Fruit fly (Drosophila melanogaster): Measurements from ENCODE around the gene CG1208.

Gene CG1208

DNA sequence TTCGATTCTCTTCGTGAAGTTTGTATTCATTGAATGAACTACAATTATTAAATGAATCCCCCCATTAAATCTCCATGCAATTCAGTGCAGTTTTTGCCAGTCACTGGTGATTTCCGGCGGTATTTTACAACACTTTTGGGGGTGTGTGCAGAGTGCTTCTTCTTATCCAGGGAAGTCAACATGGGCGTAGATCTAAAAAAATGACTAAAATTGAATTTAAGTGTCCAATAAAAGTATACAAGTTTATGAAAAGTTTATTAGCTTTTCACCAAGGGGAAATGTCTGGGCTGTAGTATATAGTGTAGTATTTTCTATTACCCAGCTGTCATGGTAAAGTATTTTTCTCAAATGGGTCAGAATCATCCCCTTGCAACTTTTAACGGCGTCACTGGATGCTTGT is 39.9 kb upstream of the CG1208 start, which contains the start of gene Hpf1 (continued):
- peak; percentile 97 for TF ChIP-seq org-1 (GFP tag; optimal IDR thresholded peaks at IDR 0.05)
- peak; percentile 86; the same call in 2 of the 3 replicates for TF ChIP-seq sr (GFP tag; IDR thresholded peaks at IDR 0.05)
- peak; percentile 98 for TF ChIP-seq CG12071 (GFP tag; optimal IDR thresholded peaks at IDR 0.05)
- TF ChIP-seq CG6791 (GFP tag; IDR thresholded peaks at IDR 0.05; ENCODE audit: partially characterized antibody): peak; percentile 59; the same call in 1 of the 3 replicates
- peak; percentile 95 for TF ChIP-seq Doc2 (GFP tag; IDR thresholded peaks at IDR 0.05)
- TF ChIP-seq CG34422 (GFP tag; IDR thresholded peaks at IDR 0.05): peak; percentile 98
- TF ChIP-seq CG7271 (tag; optimal IDR thresholded peaks at IDR 0.05): peak; percentile 90
- TF ChIP-seq lola (GFP tag; optimal IDR thresholded peaks at IDR 0.05): peak in 1 of 3 experiments; percentile 96
- peak; percentile 99 for TF ChIP-seq Antp (GFP tag; optimal IDR thresholded peaks at IDR 0.05)
- peak; percentile 99 for TF ChIP-seq wek (GFP tag; optimal IDR thresholded peaks at IDR 0.05)
- no peak for TF ChIP-seq mld (GFP tag; IDR thresholded peaks at IDR 0.05; ENCODE audit: partially characterized antibody)
- TF ChIP-seq CG11504 (tag; optimal IDR thresholded peaks at IDR 0.05): peak; percentile 97
- TF ChIP-seq CG4854 (GFP tag; optimal IDR thresholded peaks at IDR 0.05): peak; percentile 96
- peak; percentile 90 for TF ChIP-seq CG31365 (tag; optimal IDR thresholded peaks at IDR 0.05)
- peak; percentile 98 for TF ChIP-seq CrebB (tag; optimal IDR thresholded peaks at IDR 0.05)
- TF ChIP-seq Tbp (GFP tag; optimal IDR thresholded peaks at IDR 0.05): no peak
- TF ChIP-seq nmo (GFP tag; optimal IDR thresholded peaks at IDR 0.05): peak; percentile 98
- TF ChIP-seq sima (GFP tag; optimal IDR thresholded peaks at IDR 0.05): peak; percentile 94
- TF ChIP-seq tgo (GFP tag; IDR thresholded peaks at IDR 0.05): peak; percentile 98
- peak; percentile 93 for TF ChIP-seq fd64A (GFP tag; optimal IDR thresholded peaks at IDR 0.05)
- TF ChIP-seq Sry-δ (GFP tag; optimal IDR thresholded peaks at IDR 0.05): peak; percentile 81
- peak; percentile 98 for TF ChIP-seq CG30431 (GFP tag; optimal IDR thresholded peaks at IDR 0.05)
- TF ChIP-seq tio (GFP tag; optimal IDR thresholded peaks at IDR 0.05): peak; percentile 98
- TF ChIP-seq ttk (GFP tag; IDR thresholded peaks at IDR 0.05): peak; percentile 94
- peak; percentile 94 for TF ChIP-seq croc (GFP tag; conservative IDR thresholded peaks at IDR 0.05)
- TF ChIP-seq CG12219 (GFP tag; optimal IDR thresholded peaks at IDR 0.05): peak; percentile 98
- peak; percentile 99 for TF ChIP-seq CG14441 (GFP tag; IDR thresholded peaks at IDR 0.05)
- peak; percentile 99 for TF ChIP-seq CG30403 (GFP tag; optimal IDR thresholded peaks at IDR 0.05)
- no peak for TF ChIP-seq D (optimal IDR thresholded peaks at IDR 0.05)
- peak; percentile 96 for TF ChIP-seq D (GFP tag; optimal IDR thresholded peaks at IDR 0.05)
- peak; percentile 53; the same call in 1 of the 3 replicates for TF ChIP-seq z (GFP tag; IDR thresholded peaks at IDR 0.05)
- TF ChIP-seq Dref (GFP tag; IDR thresholded peaks at IDR 0.05): peak; percentile 40; the same call in 1 of the 2 replicates
- peak; percentile 99 for TF ChIP-seq PHDP (tag; optimal IDR thresholded peaks at IDR 0.05)
- peak; percentile 97 for TF ChIP-seq gcm (GFP tag; optimal IDR thresholded peaks at IDR 0.05)
- TF ChIP-seq Myb (GFP tag; optimal IDR thresholded peaks at IDR 0.05): peak; percentile 92
- peak; percentile 94 for TF ChIP-seq CG4328 (GFP tag; optimal IDR thresholded peaks at IDR 0.05)
- peak; percentile 98 for TF ChIP-seq CG12744 (GFP tag; optimal IDR thresholded peaks at IDR 0.05)
- peak; percentile 96 for TF ChIP-seq GATAe (GFP tag; conservative IDR thresholded peaks at IDR 0.05)
- TF ChIP-seq HLH4C (GFP tag; IDR thresholded peaks at IDR 0.05; ENCODE audit: partially characterized antibody): no peak
- TF ChIP-seq CG6175 (GFP tag; IDR thresholded peaks at IDR 0.05): peak; percentile 94
- TF ChIP-seq Dp (GFP tag; optimal IDR thresholded peaks at IDR 0.05): peak; percentile 52
- TF ChIP-seq CG8924 (tag; optimal IDR thresholded peaks at IDR 0.05): peak; percentile 98
- TF ChIP-seq wor (GFP tag; IDR thresholded peaks at IDR 0.05): peak; percentile 95
- TF ChIP-seq Ets65A (GFP tag): peak; percentile 100
- TF ChIP-seq dmrt11E (tag; optimal IDR thresholded peaks at IDR 0.05): peak; percentile 96
- peak; percentile 93 for TF ChIP-seq CG10274 (GFP tag; optimal IDR thresholded peaks at IDR 0.05)
- TF ChIP-seq hth (optimal IDR thresholded peaks at IDR 0.05): no peak
- TF ChIP-seq hb (GFP tag; IDR thresholded peaks at IDR 0.05; ENCODE audit: partially characterized antibody): no peak
- no peak for TF ChIP-seq unc-4 (GFP tag; IDR thresholded peaks at IDR 0.05; ENCODE audit: partially characterized antibody)
- TF ChIP-seq chinmo (GFP tag; IDR thresholded peaks at IDR 0.05; ENCODE audit: partially characterized antibody): peak; percentile 92; the same call in 2 of the 4 replicates
- peak; percentile 65 for TF ChIP-seq crol (GFP tag; IDR thresholded peaks at IDR 0.05)
